Fruit fly (Drosophila melanogaster) whole organism, embryonic: ENCODE measurements around the gene FucTD.

Source experiments
- Antp ChIP-seq: fragments of 200-800 bp; sonication (Bioruptor generic); optimal IDR thresholded peaks from 3 replicates; lab custom pipeline; 2016; ENCODE audit warnings: missing biosample characterization, missing genetic modification characterization
- Atf-2 ChIP-seq: fragments of 200-800 bp; sonication (Bioruptor generic); optimal IDR thresholded peaks from 2 replicates; lab custom pipeline; 2016; ENCODE audit warnings: missing biosample characterization, missing genetic modification characterization
- CG10543 ChIP-seq: fragments of 200-800 bp; sonication (Bioruptor generic); optimal IDR thresholded peaks from 3 replicates; lab custom pipeline; 2017; ENCODE audit warnings: missing biosample characterization, mild to moderate bottlenecking, missing genetic modification characterization, moderate library complexity
- CG12155 ChIP-seq: fragments of 200-800 bp; sonication (Bioruptor generic); optimal IDR thresholded peaks from 3 replicates; lab custom pipeline; 2016; ENCODE audit warnings: missing biosample characterization, missing genetic modification characterization
- CG13424 ChIP-seq: fragments of 200-800 bp; sonication (Bioruptor generic); optimal IDR thresholded peaks from 2 replicates; lab custom pipeline; 2019; ENCODE audit warnings: missing biosample characterization, mild to moderate bottlenecking, missing genetic modification characterization, moderate library complexity
- CG13775 ChIP-seq: fragments of 200-800 bp; sonication (Bioruptor generic); optimal IDR thresholded peaks from 3 replicates; lab custom pipeline; 2017; ENCODE audit warnings: missing biosample characterization, mild to moderate bottlenecking, missing genetic modification characterization
- CG14441 ChIP-seq: fragments of 200-800 bp; sonication (Bioruptor generic); IDR thresholded peaks from 2 replicates; pipeline ENCODE4 v1.3.6; 2022; ENCODE audit warnings: missing biosample characterization, missing genetic modification characterization
- CG1832 ChIP-seq: fragments of 200-800 bp; sonication (Bioruptor generic); optimal IDR thresholded peaks from 2 replicates; lab custom pipeline; 2017; ENCODE audit warnings: missing biosample characterization, mild to moderate bottlenecking, missing genetic modification characterization, inconsistent platforms
- CG2120 ChIP-seq: fragments of 200-800 bp; sonication (Bioruptor generic); optimal IDR thresholded peaks from 3 replicates; lab custom pipeline; 2016; ENCODE audit warnings: missing biosample characterization, missing genetic modification characterization
- CG30403 ChIP-seq: fragments of 200-800 bp; sonication (Bioruptor generic); optimal IDR thresholded peaks from 3 replicates; lab custom pipeline; 2016; ENCODE audit warnings: missing biosample characterization, missing genetic modification characterization
- CG32532 ChIP-seq: fragments of 200-800 bp; sonication (Bioruptor generic); IDR thresholded peaks from 2 replicates; pipeline ENCODE4 v1.3.6; 2022; ENCODE audit warnings: missing biosample characterization, missing genetic modification characterization
- CG3407 ChIP-seq: fragments of 200-800 bp; sonication (Bioruptor generic); optimal IDR thresholded peaks from 2 replicates; lab custom pipeline; 2018; ENCODE audit warnings: missing biosample characterization, mild to moderate bottlenecking, missing genetic modification characterization
- CG5180 ChIP-seq: fragments of 200-800 bp; sonication (Bioruptor generic); optimal IDR thresholded peaks from 3 replicates; lab custom pipeline; 2017; ENCODE audit warnings: missing biosample characterization, missing genetic modification characterization, mild to moderate bottlenecking, moderate library complexity, missing genetic modification reagents
- CG6854 ChIP-seq: fragments of 200-800 bp; sonication (Bioruptor generic); optimal IDR thresholded peaks from 3 replicates; lab custom pipeline; 2017; ENCODE audit warnings: missing biosample characterization, mild to moderate bottlenecking, missing genetic modification characterization
- CG7271 ChIP-seq: fragments of 200-800 bp; sonication (Bioruptor generic); optimal IDR thresholded peaks from 2 replicates; lab custom pipeline; 2018; ENCODE audit warnings: missing biosample characterization, mild to moderate bottlenecking, missing genetic modification characterization, moderate library complexity
- CG7928 ChIP-seq: fragments of 200-800 bp; sonication (Bioruptor generic); optimal IDR thresholded peaks from 2 replicates; lab custom pipeline; 2017; ENCODE audit warnings: missing biosample characterization, mild to moderate bottlenecking, missing genetic modification characterization
- CG9727 ChIP-seq: fragments of 200-800 bp; sonication (Bioruptor generic); optimal IDR thresholded peaks from 3 replicates; lab custom pipeline; 2017; ENCODE audit warnings: missing biosample characterization, mild to moderate bottlenecking, missing genetic modification characterization
- CTCF ChIP-seq: fragments of 200-800 bp; sonication (Bioruptor generic); optimal IDR thresholded peaks from 2 replicates; lab custom pipeline; 2017; ENCODE audit warnings: missing biosample characterization, mild to moderate bottlenecking, missing genetic modification characterization, moderate library complexity
- D19A ChIP-seq: fragments of 200-800 bp; optimal IDR thresholded peaks from 3 replicates; lab custom pipeline; 2019; ENCODE audit warnings: missing biosample characterization, mild to moderate bottlenecking, missing genetic modification characterization, moderate library complexity
- Drgx ChIP-seq: fragments of 200-800 bp; sonication (Bioruptor generic); IDR thresholded peaks from 2 replicates; pipeline ENCODE4 v1.3.6; 2022; ENCODE audit warnings: missing biosample characterization, missing genetic modification characterization
- Ets65A ChIP-seq: fragments of 200-800 bp; sonication (Bioruptor generic); peaks from one replicate; lab custom pipeline; 2016; ENCODE audit warnings: missing biosample characterization, missing genetic modification characterization
- HHEX ChIP-seq: fragments of 200-800 bp; sonication (Bioruptor generic); optimal IDR thresholded peaks from 3 replicates; lab custom pipeline; 2017; ENCODE audit warnings: missing biosample characterization, mild to moderate bottlenecking, missing genetic modification characterization, missing genetic modification reagents
- HLH54F ChIP-seq: fragments of 200-800 bp; sonication (Bioruptor generic); optimal IDR thresholded peaks from 3 replicates; lab custom pipeline; 2016; ENCODE audit warnings: missing biosample characterization, missing genetic modification characterization
- Lpt ChIP-seq: fragments of >200 bp; optimal IDR thresholded peaks from 2 replicates; lab custom pipeline; 2018; ENCODE audit warnings: missing biosample characterization, missing genetic modification characterization
- MESR4 ChIP-seq: fragments of 200-800 bp; sonication (Bioruptor generic); optimal IDR thresholded peaks from 2 replicates; lab custom pipeline; 2018; ENCODE audit warnings: missing biosample characterization, mild to moderate bottlenecking, missing genetic modification characterization, moderate library complexity
- Med ChIP-seq: fragments of 200-800 bp; sonication (Bioruptor generic); peaks from one replicate; lab custom pipeline; 2016; ENCODE audit warnings: missing biosample characterization, missing genetic modification characterization, mild to moderate bottlenecking, inconsistent platforms, moderate library complexity
- Oaz ChIP-seq: fragments of 200-800 bp; sonication (Bioruptor generic); IDR thresholded peaks from 2 replicates; pipeline ENCODE4 v1.3.6; 2022; ENCODE audit warnings: missing biosample characterization, missing genetic modification characterization
- Opbp ChIP-seq: fragments of 200-800 bp; sonication (Bioruptor generic); IDR thresholded peaks from 3 replicates; pipeline ENCODE4 v1.3.6; 2022; ENCODE audit warnings: missing biosample characterization, missing genetic modification characterization; ENCODE audit not compliant: partially characterized antibody
- PHDP ChIP-seq: fragments of 200-800 bp; sonication (Bioruptor generic); optimal IDR thresholded peaks from 3 replicates; lab custom pipeline; 2018; ENCODE audit warnings: missing biosample characterization, mild to moderate bottlenecking, missing genetic modification characterization, moderate library complexity
- Trl ChIP-seq, 3 experiments: fragments of >200 bp in 2 of 3; fragments of 200-800 bp in 1 of 3; sonication (Bioruptor generic) in 1 of 3; optimal IDR thresholded peaks; 2 replicates in 1 of 3; 3 replicates in 2 of 3; lab custom pipeline; 2016 to 2017; ENCODE audit warnings: missing biosample characterization in 1 of 3, missing genetic modification characterization in 1 of 3
- Xrp1 ChIP-seq: fragments of 200-800 bp; sonication (Bioruptor generic); IDR thresholded peaks from 2 replicates; pipeline ENCODE4 v1.3.6; 2022; ENCODE audit warnings: missing biosample characterization, missing genetic modification characterization
- ac ChIP-seq: fragments of 200-800 bp; sonication (Bioruptor generic); optimal IDR thresholded peaks from 3 replicates; lab custom pipeline; 2017; ENCODE audit warnings: missing biosample characterization, mild to moderate bottlenecking, missing genetic modification characterization
- aop ChIP-seq: fragments of 200-800 bp; sonication (Bioruptor generic); IDR thresholded peaks from 2 replicates; pipeline ENCODE4 v1.3.6; 2022; ENCODE audit warnings: missing biosample characterization, missing genetic modification characterization
- ase ChIP-seq: fragments of 200-800 bp; sonication (Bioruptor generic); IDR thresholded peaks from 3 replicates; pipeline ENCODE4 v1.3.6; 2022; ENCODE audit warnings: missing biosample characterization, missing genetic modification characterization
- chinmo ChIP-seq: fragments of 200-800 bp; sonication (Bioruptor generic); IDR thresholded peaks from 4 replicates; pipeline ENCODE4 v1.3.6; 2022; ENCODE audit warnings: missing biosample characterization, missing genetic modification characterization; ENCODE audit not compliant: partially characterized antibody
- chm ChIP-seq: fragments of 200-800 bp; sonication (Bioruptor generic); IDR thresholded peaks from 2 replicates; pipeline ENCODE4 v1.3.6; 2022; ENCODE audit warnings: missing biosample characterization, missing genetic modification characterization
- dysf ChIP-seq: fragments of 200-800 bp; sonication (Bioruptor generic); IDR thresholded peaks from 3 replicates; pipeline ENCODE4 v1.3.6; 2022; ENCODE audit warnings: missing biosample characterization, missing genetic modification characterization
- exex ChIP-seq: fragments of 200-800 bp; sonication (Bioruptor generic); optimal IDR thresholded peaks from 4 replicates; lab custom pipeline; 2018; ENCODE audit warnings: missing biosample characterization, mild to moderate bottlenecking, missing genetic modification characterization, moderate library complexity
- ftz-f1 ChIP-seq: fragments of 200-800 bp; sonication (Bioruptor generic); optimal IDR thresholded peaks from 2 replicates; lab custom pipeline; 2016; ENCODE audit warnings: missing biosample characterization, missing genetic modification characterization
- gfzf ChIP-seq: fragments of 200-800 bp; sonication (Bioruptor generic); optimal IDR thresholded peaks from 2 replicates; lab custom pipeline; 2016; ENCODE audit warnings: missing biosample characterization, mild to moderate bottlenecking, missing genetic modification characterization, moderate library complexity
- gsb ChIP-seq: fragments of 200-800 bp; sonication (Bioruptor generic); IDR thresholded peaks from 2 replicates; pipeline ENCODE4 v1.3.6; 2022; ENCODE audit warnings: missing biosample characterization, missing genetic modification characterization
- jumu ChIP-seq: fragments of 200-800 bp; sonication (Bioruptor generic); optimal IDR thresholded peaks from 3 replicates; lab custom pipeline; 2016; ENCODE audit warnings: missing biosample characterization, missing genetic modification characterization
- kay ChIP-seq: fragments of 200-800 bp; sonication (Bioruptor generic); optimal IDR thresholded peaks from 2 replicates; lab custom pipeline; 2016; ENCODE audit warnings: missing biosample characterization, missing genetic modification characterization
- pros ChIP-seq: fragments of 200-800 bp; sonication (Bioruptor generic); optimal IDR thresholded peaks from 3 replicates; lab custom pipeline; 2019; ENCODE audit warnings: missing biosample characterization, mild to moderate bottlenecking, missing genetic modification characterization, moderate library complexity
- rib ChIP-seq: fragments of 200-800 bp; sonication (Bioruptor generic); IDR thresholded peaks from 2 replicates; pipeline ENCODE4 v1.3.6; 2022; ENCODE audit warnings: missing biosample characterization, missing genetic modification characterization
- run ChIP-seq: fragments of 200-800 bp; sonication (Bioruptor generic); optimal IDR thresholded peaks from 3 replicates; lab custom pipeline; 2018; ENCODE audit warnings: missing biosample characterization, mild to moderate bottlenecking, missing genetic modification characterization
- schlank ChIP-seq: fragments of 200-800 bp; sonication (Bioruptor generic); optimal IDR thresholded peaks from 2 replicates; lab custom pipeline; 2018; ENCODE audit warnings: missing biosample characterization, mild to moderate bottlenecking, missing genetic modification characterization
- twi ChIP-seq: fragments of 200-800 bp; optimal IDR thresholded peaks from 2 replicates; lab custom pipeline; 2019; ENCODE audit warnings: missing biosample characterization, mild to moderate bottlenecking, missing genetic modification characterization, moderate library complexity
- tx ChIP-seq: fragments of 200-800 bp; sonication (Bioruptor generic); optimal IDR thresholded peaks from 2 replicates; lab custom pipeline; 2016; ENCODE audit warnings: missing biosample characterization, missing genetic modification characterization
- zf30C ChIP-seq: fragments of 200-800 bp; sonication (Bioruptor generic); optimal IDR thresholded peaks from 3 replicates; lab custom pipeline; 2018; ENCODE audit warnings: missing biosample characterization, mild to moderate bottlenecking, missing genetic modification characterization

Gene FucTD

dm6 chr3L:1370099-1370678 is 45.8 kb upstream of the FucTD start, which contains the start of gene ru:
ru (plus strand) TSS chr3L:1370628.
- TF ChIP-seq Med (peak; percentile 22), Drgx (GFP tag; lab: Robert Waterston, UW) (no peak), CG5180 (GFP tag; lab: Kevin White, UChicago) (peak; percentile 94), Opbp (GFP tag; lab: Robert Waterston, UW) (peak; percentile 7; the same call in 1 of the 3 replicates), CG32532 (no peak), chm (GFP tag; lab: Robert Waterston, UW) (no peak), CG6854 (GFP tag; lab: Kevin White, UChicago) (no peak), gsb (GFP tag; lab: Robert Waterston, UW) (no peak), jumu (GFP tag; lab: Kevin White, UChicago) (no peak), CG9727 (GFP tag; lab: Kevin White, UChicago) (no peak), Atf-2 (GFP tag; lab: Kevin White, UChicago) (no peak), Trl (optimal IDR thresholded peaks at IDR 0.05; lab: Kevin White, UChicago) (no peak), Trl (GFP tag; optimal IDR thresholded peaks at IDR 0.05; lab: Kevin White, UChicago) (no peak), CG12155 (no peak), Ets65A (GFP tag; lab: Kevin White, UChicago) (peak; percentile 45), run (tag; lab: Kevin White, UChicago) (no peak), CG1832 (peak; percentile 49), CG7271 (tag; lab: Kevin White, UChicago) (no peak), chinmo (no peak), dysf (GFP tag; lab: Robert Waterston, UW) (no peak), aop (GFP tag; lab: Robert Waterston, UW) (no peak), HHEX (no peak)
- TF ChIP-seq, all 482 proteins: peak for 5

dm6 chr3L:1370939-1371338 is 45.1 kb upstream of the FucTD start:
- TF ChIP-seq Antp (GFP tag; lab: Kevin White, UChicago) (peak; percentile 14), PHDP (tag; lab: Kevin White, UChicago) (no peak), CG3407 (GFP tag; lab: Kevin White, UChicago) (no peak), MESR4 (GFP tag; lab: Kevin White, UChicago) (no peak), CG13424 (tag; lab: Kevin White, UChicago) (peak; percentile 4), CG13775 (GFP tag; lab: Kevin White, UChicago) (no peak), dysf (GFP tag; lab: Robert Waterston, UW) (no peak; the same call in 2 of the 3 replicates), schlank (no peak), ftz-f1 (no peak), pros (no peak), rib (no peak), ase (GFP tag; lab: Robert Waterston, UW) (no peak), Oaz (no peak), Lpt (no peak), ac (GFP tag; lab: Kevin White, UChicago) (no peak), kay (GFP tag; lab: Kevin White, UChicago) (no peak), CG10543 (GFP tag; lab: Kevin White, UChicago) (no peak), gfzf (no peak), CG2120 (GFP tag; lab: Kevin White, UChicago) (no peak), HLH54F (GFP tag; lab: Kevin White, UChicago) (no peak), Trl (optimal IDR thresholded peaks at IDR 0.05; lab: Kevin White, UChicago) (no peak), Trl (GFP tag; optimal IDR thresholded peaks at IDR 0.05; lab: Kevin White, UChicago) (no peak), tx (GFP tag; lab: Kevin White, UChicago) (no peak), D19A (tag; lab: Kevin White, UChicago) (no peak), CG14441 (GFP tag; lab: Robert Waterston, UW) (peak; percentile 60), zf30C (GFP tag; lab: Kevin White, UChicago) (no peak), Ets65A (GFP tag; lab: Kevin White, UChicago) (peak; percentile 39), CG30403 (peak; percentile 40), CTCF (GFP tag; lab: Kevin White, UChicago) (no peak), Xrp1 (peak; percentile 36; the same call in 1 of the 2 replicates), CG7928 (GFP tag; lab: Kevin White, UChicago) (no peak), twi (tag; lab: Kevin White, UChicago) (no peak), exex (tag; lab: Kevin White, UChicago) (no peak)
